Worm (Caenorhabditis elegans) whole organism, L3 larva: ENCODE data around the gene K07F5.22.
A peak's percentile ranks its signal among the peaks of the same experiment; 100 is the strongest.

Experiments used
- ceh-16 ChIP-seq: sonication (generic microtip); optimal IDR thresholded peaks from 2 replicates; lab custom pipeline; 2017; ENCODE audit warnings: missing biosample characterization, missing genetic modification characterization
- ceh-28 ChIP-seq: fragments of 150-350 bp; optimal IDR thresholded peaks from 2 replicates; lab custom pipeline; 2014; ENCODE audit warnings: missing biosample characterization, missing genetic modification reagents, missing genetic modification characterization
- elt-3 ChIP-seq, 3 experiments: fragments of 150-350 bp in 1 of 3; sonication (generic microtip) in 2 of 3; optimal IDR thresholded peaks; 2 replicates in 2 of 3; 4 replicates in 1 of 3; lab custom pipeline; 2014 to 2017; ENCODE audit warnings: missing biosample characterization in 3 of 3, missing genetic modification characterization in 3 of 3
- mdl-1 ChIP-seq: fragments of 150-350 bp; optimal IDR thresholded peaks from 2 replicates; lab custom pipeline; 2014; ENCODE audit warnings: missing biosample characterization, missing genetic modification characterization
- nhr-23 ChIP-seq: fragments of 150-350 bp; optimal IDR thresholded peaks from 2 replicates; lab custom pipeline; 2014; ENCODE audit warnings: missing biosample characterization, missing genetic modification reagents, missing genetic modification characterization
- nhr-67 ChIP-seq: fragments of 150-350 bp; optimal IDR thresholded peaks from 2 replicates; lab custom pipeline; 2014; ENCODE audit warnings: missing biosample characterization, missing genetic modification characterization
- ztf-4 ChIP-seq: fragments of 150-350 bp; optimal IDR thresholded peaks from 2 replicates; lab custom pipeline; 2014; ENCODE audit warnings: missing biosample characterization, missing genetic modification characterization

DNA sequence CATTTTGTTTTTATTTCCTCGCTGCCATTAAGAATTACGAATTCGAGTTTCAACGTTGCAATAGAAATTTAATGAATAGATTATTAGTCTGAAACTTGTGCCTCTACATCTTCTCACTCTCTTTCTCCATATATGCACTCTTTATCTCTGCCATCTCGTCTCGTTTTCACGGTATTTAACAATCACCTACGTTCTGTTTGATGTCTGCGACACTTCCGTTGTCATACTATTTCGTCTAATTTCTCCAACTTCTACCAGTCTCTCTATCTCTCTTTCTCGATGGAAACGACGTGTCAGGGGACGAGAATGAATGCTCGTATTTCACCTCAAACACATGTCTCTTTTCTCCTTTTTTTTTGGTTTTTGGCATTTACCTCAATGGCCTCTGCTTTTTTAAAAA lies 9.0 kb downstream of the K07F5.22 start:
- TF ChIP-seq ztf-4 (tag; lab: Kevin White, UChicago) (peak; percentile 9), ceh-16 (tag; lab: Kevin White, UChicago) (no peak), nhr-23 (tag; lab: Kevin White, UChicago) (peak; percentile 44), elt-3 (tag; optimal IDR thresholded peaks at IDR 0.05; lab: Kevin White, UChicago) (no peak), ceh-28 (tag; lab: Kevin White, UChicago) (no peak), nhr-67 (tag; lab: Kevin White, UChicago) (no peak), mdl-1 (no peak)
